Fruit fly (Drosophila melanogaster) whole organism, prepupa: ENCODE results near the gene Myo31DF.

Experiments used
- Blimp-1 ChIP-seq: fragments of 200-800 bp; sonication (Bioruptor generic); optimal IDR thresholded peaks from 3 replicates; lab custom pipeline; 2017; ENCODE audit warnings: missing biosample characterization, missing genetic modification characterization, mild to moderate bottlenecking, moderate library complexity, missing genetic modification reagents
- CG11902 ChIP-seq: fragments of 200-800 bp; sonication (Bioruptor generic); optimal IDR thresholded peaks from 3 replicates; lab custom pipeline; 2016; ENCODE audit warnings: missing biosample characterization, missing genetic modification characterization
- CG15336 ChIP-seq: fragments of 200-800 bp; sonication (Bioruptor generic); IDR thresholded peaks from 2 replicates; pipeline ENCODE4 v1.3.6; 2022; ENCODE audit warnings: missing biosample characterization, missing genetic modification characterization
- CG31627 ChIP-seq: fragments of 200-800 bp; sonication (Bioruptor generic); optimal IDR thresholded peaks from 3 replicates; lab custom pipeline; 2016; ENCODE audit warnings: missing biosample characterization, missing genetic modification characterization
- CG34406 ChIP-seq: fragments of 200-800 bp; sonication (Bioruptor generic); optimal IDR thresholded peaks from 3 replicates; lab custom pipeline; 2016; ENCODE audit warnings: missing biosample characterization, missing genetic modification characterization
- CG3919 ChIP-seq: fragments of 200-800 bp; sonication (Bioruptor generic); optimal IDR thresholded peaks from 3 replicates; lab custom pipeline; 2016; ENCODE audit warnings: missing biosample characterization, missing genetic modification characterization
- CG4318 ChIP-seq: fragments of 200-800 bp; sonication (Bioruptor generic); optimal IDR thresholded peaks from 3 replicates; lab custom pipeline; 2017; ENCODE audit warnings: missing biosample characterization, mild to moderate bottlenecking, missing genetic modification characterization
- CG6163 ChIP-seq: fragments of 200-800 bp; sonication (Bioruptor generic); IDR thresholded peaks from 3 replicates; pipeline ENCODE4 v1.3.6; 2022; ENCODE audit warnings: missing biosample characterization, missing genetic modification characterization
- CG6276 ChIP-seq: fragments of 200-800 bp; sonication (Bioruptor generic); optimal IDR thresholded peaks from 2 replicates; lab custom pipeline; 2017; ENCODE audit warnings: missing biosample characterization, mild to moderate bottlenecking, missing genetic modification characterization
- CG6792 ChIP-seq: fragments of 200-800 bp; sonication (Bioruptor generic); optimal IDR thresholded peaks from 3 replicates; lab custom pipeline; 2016; ENCODE audit warnings: missing biosample characterization, missing genetic modification characterization
- CG6808 ChIP-seq: fragments of 200-800 bp; sonication (Bioruptor generic); optimal IDR thresholded peaks from 3 replicates; lab custom pipeline; 2017; ENCODE audit warnings: missing biosample characterization, missing genetic modification characterization, mild to moderate bottlenecking, moderate library complexity, missing genetic modification reagents
- CG6854 ChIP-seq: fragments of 200-800 bp; sonication (Bioruptor generic); optimal IDR thresholded peaks from 2 replicates; lab custom pipeline; 2017; ENCODE audit warnings: missing biosample characterization, mild to moderate bottlenecking, missing genetic modification characterization
- CG7368 ChIP-seq: fragments of 200-800 bp; sonication (Bioruptor generic); optimal IDR thresholded peaks from 3 replicates; lab custom pipeline; 2016; ENCODE audit warnings: missing biosample characterization, missing genetic modification characterization
- CG8119 ChIP-seq: fragments of 200-800 bp; sonication (Bioruptor generic); IDR thresholded peaks from 3 replicates; pipeline ENCODE4 v1.3.6; 2022; ENCODE audit warnings: missing biosample characterization, missing genetic modification characterization
- CG8632 ChIP-seq: fragments of 200-800 bp; sonication (Bioruptor generic); optimal IDR thresholded peaks from 3 replicates; lab custom pipeline; 2016; ENCODE audit warnings: missing biosample characterization, missing genetic modification characterization
- Eip75B ChIP-seq: fragments of 200-800 bp; sonication (Bioruptor generic); optimal IDR thresholded peaks from 3 replicates; lab custom pipeline; 2016; ENCODE audit warnings: missing biosample characterization, missing genetic modification characterization
- Eip78C ChIP-seq: fragments of 200-800 bp; sonication (Bioruptor generic); peaks from one replicate; lab custom pipeline; 2016; ENCODE audit warnings: missing biosample characterization, missing genetic modification characterization
- Eip93F ChIP-seq: fragments of 200-800 bp; sonication (Bioruptor generic); optimal IDR thresholded peaks from 2 replicates; lab custom pipeline; 2016; ENCODE audit warnings: missing biosample characterization, mild to moderate bottlenecking, missing genetic modification characterization
- Gug ChIP-seq: fragments of 200-800 bp; sonication (Bioruptor generic); IDR thresholded peaks from 2 replicates; pipeline ENCODE4 v1.3.6; 2022; ENCODE audit warnings: missing biosample characterization, missing genetic modification characterization
- Lpt ChIP-seq: fragments of 200-800 bp; sonication (Bioruptor generic); optimal IDR thresholded peaks from 3 replicates; lab custom pipeline; 2016; ENCODE audit warnings: missing biosample characterization, missing genetic modification characterization
- Met ChIP-seq: fragments of 200-800 bp; sonication (Bioruptor generic); optimal IDR thresholded peaks from 3 replicates; lab custom pipeline; 2016; ENCODE audit warnings: missing biosample characterization, missing genetic modification characterization
- OdsH ChIP-seq: fragments of 200-800 bp; sonication (Bioruptor generic); optimal IDR thresholded peaks from 3 replicates; lab custom pipeline; 2016; ENCODE audit warnings: missing biosample characterization, missing genetic modification characterization
- Smox ChIP-seq: fragments of 200-800 bp; sonication (Bioruptor generic); optimal IDR thresholded peaks from 3 replicates; lab custom pipeline; 2016; ENCODE audit warnings: missing biosample characterization, missing genetic modification characterization
- Sox102F ChIP-seq: fragments of 200-800 bp; sonication (Bioruptor generic); optimal IDR thresholded peaks from 2 replicates; lab custom pipeline; 2016; ENCODE audit warnings: missing biosample characterization, mild to moderate bottlenecking, missing genetic modification characterization
- acj6 ChIP-seq: fragments of 200-800 bp; sonication (Bioruptor generic); optimal IDR thresholded peaks from 3 replicates; lab custom pipeline; 2016; ENCODE audit warnings: missing biosample characterization, missing genetic modification characterization
- cyc ChIP-seq: fragments of 200-800 bp; sonication (Bioruptor generic); optimal IDR thresholded peaks from 3 replicates; lab custom pipeline; 2016; ENCODE audit warnings: missing biosample characterization, missing genetic modification characterization
- dac ChIP-seq: fragments of 200-800 bp; sonication (Bioruptor generic); optimal IDR thresholded peaks from 2 replicates; lab custom pipeline; 2017; ENCODE audit warnings: missing biosample characterization, mild to moderate bottlenecking, missing genetic modification characterization
- dsx ChIP-seq: fragments of 200-800 bp; optimal IDR thresholded peaks from 3 replicates; lab custom pipeline; 2019; ENCODE audit warnings: missing biosample characterization, mild to moderate bottlenecking, missing genetic modification characterization, moderate library complexity; ENCODE audit not compliant: poor library complexity, severe bottlenecking
- eg ChIP-seq: fragments of 200-800 bp; sonication (Bioruptor generic); IDR thresholded peaks from 3 replicates; pipeline ENCODE4 v1.3.6; 2022; ENCODE audit warnings: missing biosample characterization, missing genetic modification characterization
- esn ChIP-seq: fragments of 200-800 bp; sonication (Bioruptor generic); optimal IDR thresholded peaks from 2 replicates; lab custom pipeline; 2016; ENCODE audit warnings: missing biosample characterization, mild to moderate bottlenecking, missing genetic modification characterization, moderate library complexity
- fd85E ChIP-seq: fragments of 200-800 bp; sonication (Bioruptor generic); optimal IDR thresholded peaks from 3 replicates; lab custom pipeline; 2016; ENCODE audit warnings: missing biosample characterization, missing genetic modification characterization
- fkh ChIP-seq: fragments of 200-800 bp; sonication (Bioruptor generic); optimal IDR thresholded peaks from 3 replicates; lab custom pipeline; 2017; ENCODE audit warnings: missing biosample characterization, mild to moderate bottlenecking, missing genetic modification characterization, moderate library complexity
- net ChIP-seq: fragments of 200-800 bp; sonication (Bioruptor generic); optimal IDR thresholded peaks from 3 replicates; lab custom pipeline; 2016; ENCODE audit warnings: missing biosample characterization, missing genetic modification characterization
- ss ChIP-seq, 2 experiments: fragments of 200-800 bp; sonication (Bioruptor generic); optimal IDR thresholded peaks; 2 replicates in 1 of 2; 3 replicates in 1 of 2; lab custom pipeline; 2017 to 2018; ENCODE audit warnings: mild to moderate bottlenecking in 2 of 2, missing biosample characterization in 2 of 2, missing genetic modification characterization in 2 of 2, moderate library complexity in 1 of 2
- svp ChIP-seq: fragments of 200-800 bp; sonication (Bioruptor generic); peaks from one replicate; lab custom pipeline; 2016; ENCODE audit warnings: missing biosample characterization, missing genetic modification characterization
- vri ChIP-seq: fragments of 200-800 bp; sonication (Bioruptor generic); optimal IDR thresholded peaks from 3 replicates; lab custom pipeline; 2016; ENCODE audit warnings: missing biosample characterization, mild to moderate bottlenecking, missing genetic modification characterization

Myo31DF gene

dm6 chr2L:10510843-10511242 lies 4.3 kb upstream of the Myo31DF start:
- TF ChIP-seq CG31627 (GFP tag; lab: Kevin White, UChicago) (no peak), Eip78C (GFP tag; lab: Kevin White, UChicago) (peak; percentile 38)
- TF ChIP-seq, all 60 proteins: peak for 1

- TF ChIP-seq Sox102F (GFP tag; lab: Kevin White, UChicago), result no peak
- TF ChIP-seq eg (GFP tag; lab: Robert Waterston, UW), result 0 out of 3 replicates have a peak, but pooled peaks have one; percentile 14
- no peak for TF ChIP-seq cyc (GFP tag; lab: Kevin White, UChicago)
- no peak for TF ChIP-seq Met (GFP tag; lab: Kevin White, UChicago)
- no peak for TF ChIP-seq Blimp-1
- no peak for TF ChIP-seq CG6276 (GFP tag; lab: Kevin White, UChicago)
- no peak for TF ChIP-seq Gug
- no peak for TF ChIP-seq Smox (GFP tag; lab: Kevin White, UChicago)
- TF ChIP-seq net (GFP tag; lab: Kevin White, UChicago), result no peak
- TF ChIP-seq dsx, result peak; percentile 81
- no peak for TF ChIP-seq CG4318 (GFP tag; lab: Kevin White, UChicago)
- no peak for TF ChIP-seq Eip75B (GFP tag; lab: Kevin White, UChicago)
- peak; percentile 84 for TF ChIP-seq svp (GFP tag; lab: Kevin White, UChicago)
- no peak for TF ChIP-seq CG7368
- no peak for TF ChIP-seq fd85E (GFP tag; lab: Kevin White, UChicago)
- TF ChIP-seq dac (GFP tag; lab: Kevin White, UChicago), result no peak
- no peak for TF ChIP-seq CG11902
- no peak for TF ChIP-seq CG15336 (GFP tag; lab: Robert Waterston, UW)
- no peak for TF ChIP-seq CG6854 (GFP tag; lab: Kevin White, UChicago)
- TF ChIP-seq Eip93F (GFP tag; lab: Kevin White, UChicago), result no peak
- no peak for TF ChIP-seq CG6163 (GFP tag; lab: Robert Waterston, UW)
- no peak for TF ChIP-seq acj6 (GFP tag; lab: Kevin White, UChicago)
Measured at dm6 chr2L:10510088-10510487, 3.5 kb upstream of the Myo31DF start, which contains the start of gene CG7384. TSS of gene CG7384 (minus strand) at chr2L:10510453.

- peak; percentile 30 for TF ChIP-seq Eip78C (GFP tag; lab: Kevin White, UChicago)
- TF ChIP-seq OdsH (GFP tag; lab: Kevin White, UChicago), result no peak
Measured at dm6 chr2L:10505345-10505744, 1.2 kb downstream of the Myo31DF start.

dm6 chr2L:10504895-10505294 lies 1.7 kb downstream of the Myo31DF start:
- TF ChIP-seq CG6854 (GFP tag; lab: Kevin White, UChicago) (peak; percentile 59), Blimp-1 (peak; percentile 26), CG3919 (GFP tag; lab: Kevin White, UChicago) (peak; percentile 19), CG6792 (GFP tag; lab: Kevin White, UChicago) (no peak), Lpt (GFP tag; lab: Kevin White, UChicago) (no peak), vri (peak; percentile 28), ss (GFP tag; optimal IDR thresholded peaks at IDR 0.05; lab: Kevin White, UChicago) (peak; percentile 21 to 39), fkh (GFP tag; lab: Kevin White, UChicago) (peak; percentile 84), CG6808 (peak; percentile 2), esn (GFP tag; lab: Kevin White, UChicago) (peak; percentile 17), Eip78C (GFP tag; lab: Kevin White, UChicago) (peak; percentile 56), eg (GFP tag; lab: Robert Waterston, UW) (peak; percentile 14; the same call in 1 of the 3 replicates), dsx (no peak)

dm6 chr2L:10503356-10503977 lies 3.1 kb downstream of the Myo31DF start:
- no peak for TF ChIP-seq CG34406
- TF ChIP-seq CG8632, result no peak
- peak; percentile 52 for TF ChIP-seq svp (GFP tag; lab: Kevin White, UChicago)
- TF ChIP-seq CG8119 (GFP tag; lab: Robert Waterston, UW), result peak; percentile 17; the same call in 1 of the 3 replicates
